Worm (Caenorhabditis elegans): Measurements from ENCODE around the gene srh-79.

ce11 chrV:7532947-7533346, 35.4 kb downstream of the srh-79 start, which contains the start of gene C54F6.3:
- TF ChIP-seq him-1 (tag; optimal IDR thresholded peaks at IDR 0.05) = no peak
- TF ChIP-seq W03F9.2 (tag; optimal IDR thresholded peaks at IDR 0.05) = no peak
